Worm (Caenorhabditis elegans) whole organism, early embryonic: ENCODE results near the gene ndua-8.

Source experiments
- ama-1 ChIP-seq: fragments of 150-350 bp; optimal IDR thresholded peaks from 2 replicates; lab custom pipeline; 2014
- ceh-13 ChIP-seq: fragments of 200-800 bp; sonication (Bioruptor generic); optimal IDR thresholded peaks from 2 replicates; lab custom pipeline; 2018; ENCODE audit warnings: mild to moderate bottlenecking, missing genetic modification characterization, missing compliant biosample characterization
- flt-1 ChIP-seq: fragments of 200-800 bp; sonication (Bioruptor generic); IDR thresholded peaks from 2 replicates; pipeline ENCODE4 v1.3.6; 2022; ENCODE audit warnings: missing genetic modification characterization, missing compliant biosample characterization
- hnd-1 ChIP-seq: sonication (generic microtip); optimal IDR thresholded peaks from 2 replicates; lab custom pipeline; 2016; ENCODE audit warnings: missing genetic modification characterization, missing compliant biosample characterization
- scrt-1 ChIP-seq: fragments of 200-800 bp; sonication (Bioruptor generic); IDR thresholded peaks from 2 replicates; pipeline ENCODE4 v1.3.6; 2022; ENCODE audit warnings: missing genetic modification characterization, missing compliant biosample characterization

- TF ChIP-seq ama-1 (lab: Kevin White, UChicago) (no peak), hnd-1 (tag; lab: Kevin White, UChicago) (no peak), ceh-13 (GFP tag; lab: Kevin White, UChicago) (no peak), flt-1 (GFP tag; lab: Robert Waterston, UW) (no peak), scrt-1 (GFP tag; lab: Robert Waterston, UW) (no peak)
Measured at ce11 chrIII:2563033-2563656, 34.3 kb downstream of the ndua-8 start.
